Worm (Caenorhabditis elegans): ENCODE data around the gene Y75B8A.10.
A peak's percentile ranks its signal among the peaks of the same experiment; 100 is the strongest.
"Not testable (repeated sequence)": the region's sequence is repeated elsewhere in the genome, so short reads cannot be mapped to it uniquely, and the experiment has no call there.

Y75B8A.10 gene

DNA sequence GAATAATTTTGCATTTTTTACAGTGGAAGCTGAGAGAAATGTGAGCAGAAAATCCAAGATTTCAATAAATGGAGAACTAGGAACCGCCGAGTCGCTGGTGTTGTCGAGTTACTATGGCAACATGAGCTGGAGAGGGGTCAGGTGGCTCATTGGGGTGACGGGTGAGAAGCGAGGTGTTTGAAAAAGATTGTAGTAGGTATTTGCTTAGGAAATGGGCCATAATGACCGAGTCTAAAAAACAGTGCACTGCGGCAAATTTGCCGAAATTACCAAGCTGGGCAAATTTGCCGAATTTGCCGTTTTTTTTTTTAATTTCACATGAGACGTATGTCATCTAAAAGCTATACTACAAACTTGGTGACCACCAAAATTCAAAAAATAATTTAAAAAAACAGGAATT is 19.6 kb upstream of the Y75B8A.10 start, which contains the start of gene osm-12:
Gene osm-12 (minus strand): TSS at position 101 of the 400 bp plus-strand sequence.
- TF ChIP-seq ets-7 (tag; optimal IDR thresholded peaks at IDR 0.05) (no peak), hnd-1 (tag; optimal IDR thresholded peaks at IDR 0.05) (no peak), hmg-4 (GFP tag; optimal IDR thresholded peaks at IDR 0.05) (no peak), tra-4 (tag; optimal IDR thresholded peaks at IDR 0.05) (no peak), ceh-13 (GFP tag; optimal IDR thresholded peaks at IDR 0.05) (no peak)

- TF ChIP-seq scrt-1 (GFP tag; IDR thresholded peaks at IDR 0.05), result no peak
- no peak for TF ChIP-seq hmg-4 (GFP tag; optimal IDR thresholded peaks at IDR 0.05)
- no peak for TF ChIP-seq F13C5.2 (tag; optimal IDR thresholded peaks at IDR 0.05)
- no peak for TF ChIP-seq B0310.2 (tag; optimal IDR thresholded peaks at IDR 0.05)
- TF ChIP-seq aly-1 (tag; optimal IDR thresholded peaks at IDR 0.05), result no peak
- TF ChIP-seq hmbx-1 (tag; optimal IDR thresholded peaks at IDR 0.05), result no peak
- TF ChIP-seq tra-4 (tag; optimal IDR thresholded peaks at IDR 0.05), result no peak
These were observed 15.3 kb upstream of the Y75B8A.10 start for ce11 chrIII:12198135-12198534.

ce11 chrIII:12195991-12196390 is 13.2 kb upstream of the Y75B8A.10 start:
- TF ChIP-seq B0310.2 (tag; optimal IDR thresholded peaks at IDR 0.05), result no peak
- TF ChIP-seq ceh-36 (tag; optimal IDR thresholded peaks at IDR 0.05), result peak; percentile 79
- TF ChIP-seq hnd-1 (tag; optimal IDR thresholded peaks at IDR 0.05), result no peak

DNA sequence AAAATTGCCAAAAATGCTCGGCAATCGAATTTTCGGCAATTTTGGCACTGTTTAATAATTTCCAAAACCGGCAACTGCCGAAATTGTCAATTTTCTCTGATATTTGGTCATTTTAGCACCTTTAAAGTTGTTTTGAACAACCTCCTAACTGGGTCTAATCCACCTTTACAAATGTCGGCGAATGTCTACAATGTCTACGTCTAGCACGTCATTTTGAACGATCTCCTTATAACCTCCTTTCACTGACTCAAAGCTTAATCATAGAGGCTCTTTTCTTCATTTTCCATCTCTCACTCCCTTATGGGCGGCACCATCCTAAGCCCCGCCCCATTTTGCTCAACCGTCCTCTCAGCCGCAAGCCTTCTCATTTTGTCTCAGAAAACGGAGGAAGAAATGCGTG is 11.4 kb upstream of the Y75B8A.10 start, which contains the start of gene Y75B8A.44:
Gene Y75B8A.44 (plus strand): TSS at position 301 of the 400 bp plus-strand sequence.
- TF ChIP-seq ets-7 (tag; optimal IDR thresholded peaks at IDR 0.05) (no peak), F13C5.2 (tag; optimal IDR thresholded peaks at IDR 0.05) (no peak), ceh-13 (GFP tag; optimal IDR thresholded peaks at IDR 0.05) (no peak)

DNA sequence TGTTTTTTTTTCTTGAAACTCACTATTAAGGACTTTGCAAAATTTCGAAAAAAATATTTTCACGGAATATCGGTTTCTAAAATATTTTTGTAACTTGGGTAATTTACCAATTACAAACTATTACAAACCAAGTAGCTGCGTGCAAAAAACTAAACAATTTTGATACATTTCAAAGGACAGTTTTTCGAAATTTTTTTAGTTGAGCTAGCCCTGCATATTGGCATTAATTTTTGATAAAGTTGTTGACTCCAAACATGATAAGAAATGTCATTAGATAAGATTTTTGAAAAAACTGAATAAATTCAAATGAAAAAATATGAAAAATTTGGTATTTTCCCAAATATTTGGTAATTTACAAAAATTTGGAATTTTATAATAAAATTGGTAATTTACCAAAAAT is 5.4 kb upstream of the Y75B8A.10 start:
- TF ChIP-seq scrt-1 (GFP tag; IDR thresholded peaks at IDR 0.05) (no peak), ceh-13 (GFP tag; optimal IDR thresholded peaks at IDR 0.05) (no peak), hmg-4 (GFP tag; optimal IDR thresholded peaks at IDR 0.05) (no peak), aly-1 (tag; optimal IDR thresholded peaks at IDR 0.05) (no peak), hmbx-1 (tag; optimal IDR thresholded peaks at IDR 0.05) (no peak), ceh-36 (tag; optimal IDR thresholded peaks at IDR 0.05) (no peak), pes-1 (GFP tag; IDR thresholded peaks at IDR 0.05) (no peak), tra-4 (tag; optimal IDR thresholded peaks at IDR 0.05) (no peak), sea-1 (GFP tag; conservative IDR thresholded peaks at IDR 0.05) (no peak), F13C5.2 (tag; optimal IDR thresholded peaks at IDR 0.05) (no peak), tbx-11 (GFP tag; IDR thresholded peaks at IDR 0.05) (no peak), tbx-37 (GFP tag; conservative IDR thresholded peaks at IDR 0.05) (no peak)

- TF ChIP-seq tbx-37 (GFP tag; conservative IDR thresholded peaks at IDR 0.05), result no peak
These were observed 3.3 kb upstream of the Y75B8A.10 start, which contains the start of gene lury-1 for ce11 chrIII:12186111-12186510. lury-1 (plus strand) TSS chrIII:12186411.

DNA sequence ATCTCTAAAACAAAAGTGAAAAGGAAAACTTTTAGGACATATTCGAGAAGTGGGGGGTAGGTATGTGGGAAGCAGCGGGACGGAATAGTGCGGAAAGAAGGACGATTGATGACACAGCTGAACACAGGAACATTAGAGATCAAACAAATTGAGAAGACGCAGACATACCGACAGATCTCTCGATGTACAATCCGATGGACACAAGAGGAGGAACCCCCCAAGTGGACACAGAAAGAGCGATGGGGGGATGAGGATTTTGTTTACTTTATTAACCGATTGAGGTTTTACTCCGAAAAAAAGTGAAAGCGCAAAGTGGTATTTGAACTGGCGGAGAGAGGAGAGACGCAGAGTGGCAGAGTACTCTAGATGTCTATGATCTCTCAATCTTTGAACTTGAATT is 4.7 kb downstream of the Y75B8A.10 start:
- TF ChIP-seq pes-1 (GFP tag; IDR thresholded peaks at IDR 0.05), result no peak
- TF ChIP-seq hmbx-1 (tag; optimal IDR thresholded peaks at IDR 0.05), result no peak
- TF ChIP-seq scrt-1 (GFP tag; IDR thresholded peaks at IDR 0.05), result no peak
- no peak for TF ChIP-seq sea-1 (GFP tag; conservative IDR thresholded peaks at IDR 0.05)
- TF ChIP-seq aly-1 (tag; optimal IDR thresholded peaks at IDR 0.05), result no peak
- TF ChIP-seq F13C5.2 (tag; optimal IDR thresholded peaks at IDR 0.05), result peak; percentile 6

- not testable (repeated sequence) for TF ChIP-seq F13C5.2 (tag; optimal IDR thresholded peaks at IDR 0.05); ceh-13 (GFP tag; optimal IDR thresholded peaks at IDR 0.05); tra-4 (tag; optimal IDR thresholded peaks at IDR 0.05)
These were observed 5.7 kb downstream of the Y75B8A.10 start, which contains the start of gene gly-11 for ce11 chrIII:12177145-12177544. gly-11 (minus strand) TSS chrIII:12177245.

DNA sequence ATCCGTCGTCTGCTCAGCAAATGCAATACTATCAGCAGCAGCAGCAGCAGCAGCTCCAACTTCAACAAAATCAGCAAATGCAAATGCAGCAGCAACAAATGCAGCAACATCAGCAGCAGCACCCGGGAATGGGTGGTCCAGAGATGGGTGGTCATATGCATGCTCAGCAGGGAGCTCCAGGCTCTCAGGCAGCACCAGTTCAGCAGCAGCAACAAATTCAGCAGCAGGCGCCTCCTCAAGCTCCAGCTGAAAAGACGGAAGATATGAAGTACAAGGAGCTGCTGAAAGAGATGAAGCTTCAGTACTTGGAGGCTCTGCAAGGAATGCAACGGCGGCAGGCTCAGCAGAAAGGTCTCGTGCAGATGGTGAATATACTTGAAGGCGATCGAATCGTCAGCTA is 15.8 kb downstream of the Y75B8A.10 start:
- TF ChIP-seq ceh-13 (GFP tag; optimal IDR thresholded peaks at IDR 0.05), result no peak
- TF ChIP-seq ceh-36 (tag; optimal IDR thresholded peaks at IDR 0.05), result no peak
- TF ChIP-seq hnd-1 (tag; optimal IDR thresholded peaks at IDR 0.05), result no peak
- TF ChIP-seq flt-1 (GFP tag; IDR thresholded peaks at IDR 0.05), result no peak
- no peak for TF ChIP-seq scrt-1 (GFP tag; IDR thresholded peaks at IDR 0.05)
- no peak for TF ChIP-seq tra-4 (tag; optimal IDR thresholded peaks at IDR 0.05)
- no peak for TF ChIP-seq hmg-4 (GFP tag; optimal IDR thresholded peaks at IDR 0.05)
- no peak for TF ChIP-seq sea-1 (GFP tag; conservative IDR thresholded peaks at IDR 0.05)
- TF ChIP-seq hmbx-1 (tag; optimal IDR thresholded peaks at IDR 0.05), result no peak
- TF ChIP-seq ets-7 (tag; optimal IDR thresholded peaks at IDR 0.05), result no peak
- TF ChIP-seq tbx-11 (GFP tag; IDR thresholded peaks at IDR 0.05), result no peak
- TF ChIP-seq B0310.2 (tag; optimal IDR thresholded peaks at IDR 0.05), result no peak
- no peak for TF ChIP-seq tbx-37 (GFP tag; conservative IDR thresholded peaks at IDR 0.05)
- TF ChIP-seq pes-1 (GFP tag; IDR thresholded peaks at IDR 0.05), result no peak
- TF ChIP-seq aly-1 (tag; optimal IDR thresholded peaks at IDR 0.05), result no peak
- no peak for TF ChIP-seq ama-1 (optimal IDR thresholded peaks at IDR 0.05)

ce11 chrIII:12165305-12165704 is 17.5 kb downstream of the Y75B8A.10 start:
- no peak for TF ChIP-seq hmbx-1 (tag; optimal IDR thresholded peaks at IDR 0.05)
- no peak for TF ChIP-seq tbx-37 (GFP tag; conservative IDR thresholded peaks at IDR 0.05)
- no peak for TF ChIP-seq F13C5.2 (tag; optimal IDR thresholded peaks at IDR 0.05)
- no peak for TF ChIP-seq scrt-1 (GFP tag; IDR thresholded peaks at IDR 0.05)
- TF ChIP-seq tra-4 (tag; optimal IDR thresholded peaks at IDR 0.05), result no peak
- TF ChIP-seq tbx-11 (GFP tag; IDR thresholded peaks at IDR 0.05), result no peak
- TF ChIP-seq ceh-36 (tag; optimal IDR thresholded peaks at IDR 0.05), result no peak
- TF ChIP-seq hmg-4 (GFP tag; optimal IDR thresholded peaks at IDR 0.05), result no peak
- no peak for TF ChIP-seq B0310.2 (tag; optimal IDR thresholded peaks at IDR 0.05)

Measured in whole organism, early embryonic.